Fruit fly (Drosophila melanogaster) whole organism, embryonic: ENCODE results near the gene Cyp4ac3.

ENCODE experiments used
- Atf3 ChIP-seq: fragments of 200-800 bp; sonication (Bioruptor generic); optimal IDR thresholded peaks from 3 replicates; lab custom pipeline; 2016; ENCODE audit warnings: missing biosample characterization, missing genetic modification characterization
- CG10209 ChIP-seq: fragments of 200-800 bp; sonication (Bioruptor generic); optimal IDR thresholded peaks from 3 replicates; lab custom pipeline; 2017; ENCODE audit warnings: missing biosample characterization, mild to moderate bottlenecking, missing genetic modification characterization, missing genetic modification reagents
- CG10321 ChIP-seq: fragments of 200-800 bp; sonication (Bioruptor generic); IDR thresholded peaks from 2 replicates; pipeline ENCODE4 v1.3.6; 2022; ENCODE audit warnings: missing biosample characterization, missing genetic modification characterization
- CG10654 ChIP-seq: fragments of 200-800 bp; sonication (Bioruptor generic); optimal IDR thresholded peaks from 2 replicates; lab custom pipeline; 2016; ENCODE audit warnings: missing biosample characterization, missing genetic modification characterization
- CG11085 ChIP-seq: fragments of 200-800 bp; sonication (Bioruptor generic); IDR thresholded peaks from 2 replicates; pipeline ENCODE4 v1.3.6; 2022; ENCODE audit warnings: missing biosample characterization, missing genetic modification characterization
- CG12104 ChIP-seq: fragments of 200-800 bp; sonication (Bioruptor generic); optimal IDR thresholded peaks from 3 replicates; lab custom pipeline; 2016; ENCODE audit warnings: missing biosample characterization, missing genetic modification characterization
- CG12219 ChIP-seq: fragments of 200-800 bp; sonication (Bioruptor generic); optimal IDR thresholded peaks from 3 replicates; lab custom pipeline; 2018; ENCODE audit warnings: missing biosample characterization, mild to moderate bottlenecking, missing genetic modification characterization
- CG15696 ChIP-seq: fragments of 200-800 bp; sonication (Bioruptor generic); optimal IDR thresholded peaks from 2 replicates; lab custom pipeline; 2019; ENCODE audit warnings: missing biosample characterization, mild to moderate bottlenecking, missing genetic modification characterization, moderate library complexity
- CG1602 ChIP-seq: fragments of 200-800 bp; sonication (Bioruptor generic); optimal IDR thresholded peaks from 3 replicates; lab custom pipeline; 2016; ENCODE audit warnings: missing biosample characterization, missing genetic modification characterization
- CG16863 ChIP-seq: fragments of 200-800 bp; sonication (Bioruptor generic); optimal IDR thresholded peaks from 3 replicates; lab custom pipeline; 2016; ENCODE audit warnings: missing biosample characterization, missing genetic modification characterization
- CG17612 ChIP-seq: fragments of 200-800 bp; sonication (Bioruptor generic); IDR thresholded peaks from 2 replicates; pipeline ENCODE4 v1.3.6; 2022; ENCODE audit warnings: missing biosample characterization, missing genetic modification characterization
- CG18262 ChIP-seq: fragments of 200-800 bp; optimal IDR thresholded peaks from 3 replicates; lab custom pipeline; 2019; ENCODE audit warnings: missing biosample characterization, mild to moderate bottlenecking, missing genetic modification characterization, moderate library complexity
- CG30403 ChIP-seq: fragments of 200-800 bp; sonication (Bioruptor generic); optimal IDR thresholded peaks from 3 replicates; lab custom pipeline; 2016; ENCODE audit warnings: missing biosample characterization, missing genetic modification characterization
- CG34376 ChIP-seq: fragments of 200-800 bp; sonication (Bioruptor generic); optimal IDR thresholded peaks from 2 replicates; lab custom pipeline; 2018; ENCODE audit warnings: missing biosample characterization, mild to moderate bottlenecking, missing genetic modification characterization
- CG3847 ChIP-seq: fragments of 200-800 bp; sonication (Bioruptor generic); IDR thresholded peaks from 2 replicates; pipeline ENCODE4 v1.3.6; 2022; ENCODE audit warnings: missing biosample characterization, missing genetic modification characterization
- CG4328 ChIP-seq: fragments of 200-800 bp; sonication (Bioruptor generic); optimal IDR thresholded peaks from 3 replicates; lab custom pipeline; 2017; ENCODE audit warnings: missing biosample characterization, missing genetic modification reagents, missing genetic modification characterization
- CG5180 ChIP-seq: fragments of 200-800 bp; sonication (Bioruptor generic); optimal IDR thresholded peaks from 3 replicates; lab custom pipeline; 2017; ENCODE audit warnings: missing biosample characterization, missing genetic modification characterization, mild to moderate bottlenecking, moderate library complexity, missing genetic modification reagents
- CG6765 ChIP-seq: fragments of 200-800 bp; sonication (Bioruptor generic); optimal IDR thresholded peaks from 3 replicates; lab custom pipeline; 2017; ENCODE audit warnings: missing biosample characterization, mild to moderate bottlenecking, missing genetic modification characterization
- CG7839 ChIP-seq: fragments of 200-800 bp; sonication (Bioruptor generic); optimal IDR thresholded peaks from 3 replicates; lab custom pipeline; 2018; ENCODE audit warnings: missing biosample characterization, mild to moderate bottlenecking, missing genetic modification characterization, moderate library complexity
- CG8359 ChIP-seq: fragments of 200-800 bp; sonication (Bioruptor generic); optimal IDR thresholded peaks from 2 replicates; lab custom pipeline; 2017; ENCODE audit warnings: missing biosample characterization, mild to moderate bottlenecking, missing genetic modification characterization, borderline replicate concordance
- Dfd ChIP-seq, 2 experiments: fragments of >200 bp; optimal IDR thresholded peaks; 2 replicates each; lab custom pipeline; 2017; ENCODE audit warnings: missing biosample characterization in 2 of 2, missing genetic modification characterization in 2 of 2
- Drgx ChIP-seq: fragments of 200-800 bp; sonication (Bioruptor generic); IDR thresholded peaks from 2 replicates; pipeline ENCODE4 v1.3.6; 2022; ENCODE audit warnings: missing biosample characterization, missing genetic modification characterization
- Ets97D ChIP-seq: fragments of 200-800 bp; sonication (Bioruptor generic); optimal IDR thresholded peaks from 3 replicates; lab custom pipeline; 2016; ENCODE audit warnings: missing biosample characterization, missing genetic modification characterization
- Fer1 ChIP-seq: fragments of 200-800 bp; sonication (Bioruptor generic); optimal IDR thresholded peaks from 2 replicates; lab custom pipeline; 2017; ENCODE audit warnings: missing biosample characterization, mild to moderate bottlenecking, missing genetic modification characterization
- HLH54F ChIP-seq: fragments of 200-800 bp; sonication (Bioruptor generic); optimal IDR thresholded peaks from 3 replicates; lab custom pipeline; 2016; ENCODE audit warnings: missing biosample characterization, missing genetic modification characterization
- Hr51 ChIP-seq, 2 experiments: fragments of 200-800 bp; sonication (Bioruptor generic); optimal IDR thresholded peaks; 2 replicates in 1 of 2; 3 replicates in 1 of 2; lab custom pipeline; 2016 to 2018; ENCODE audit warnings: missing biosample characterization in 2 of 2, missing genetic modification characterization in 2 of 2, mild to moderate bottlenecking in 1 of 2, moderate library complexity in 1 of 2
- Kr ChIP-seq: fragments of 200-800 bp; sonication (Bioruptor generic); optimal IDR thresholded peaks from 2 replicates; lab custom pipeline; 2017; ENCODE audit warnings: missing biosample characterization, mild to moderate bottlenecking, missing genetic modification characterization
- Oaz ChIP-seq: fragments of 200-800 bp; sonication (Bioruptor generic); IDR thresholded peaks from 2 replicates; pipeline ENCODE4 v1.3.6; 2022; ENCODE audit warnings: missing biosample characterization, missing genetic modification characterization
- Pdp1 ChIP-seq, 2 experiments: fragments of 200-800 bp; sonication (Bioruptor generic); optimal IDR thresholded peaks; 3 replicates each; lab custom pipeline; 2016; ENCODE audit warnings: missing biosample characterization in 2 of 2, missing genetic modification characterization in 2 of 2, mild to moderate bottlenecking in 1 of 2, moderate library complexity in 1 of 2
- Ptx1 ChIP-seq: fragments of 200-800 bp; sonication (Bioruptor generic); IDR thresholded peaks from 2 replicates; pipeline ENCODE4 v1.3.6; 2022; ENCODE audit warnings: missing biosample characterization, missing genetic modification characterization
- Spps ChIP-seq: fragments of 200-800 bp; sonication (Bioruptor generic); optimal IDR thresholded peaks from 2 replicates; lab custom pipeline; 2018; ENCODE audit warnings: missing biosample characterization, mild to moderate bottlenecking, missing genetic modification characterization
- Ssrp ChIP-seq: fragments of 200-800 bp; sonication (Bioruptor generic); optimal IDR thresholded peaks from 2 replicates; lab custom pipeline; 2018; ENCODE audit warnings: missing biosample characterization, mild to moderate bottlenecking, missing genetic modification characterization, moderate library complexity
- abd-A ChIP-seq: fragments of 200-800 bp; sonication (Bioruptor generic); optimal IDR thresholded peaks from 3 replicates; lab custom pipeline; 2019; ENCODE audit warnings: missing biosample characterization, mild to moderate bottlenecking, missing genetic modification characterization, moderate library complexity
- bsh ChIP-seq, 2 experiments: fragments of 200-800 bp; sonication (Bioruptor generic); optimal IDR thresholded peaks; 2 replicates each; lab custom pipeline; 2017 to 2018; ENCODE audit warnings: mild to moderate bottlenecking in 2 of 2, missing biosample characterization in 2 of 2, missing genetic modification characterization in 2 of 2, moderate library complexity in 1 of 2
- crc ChIP-seq: fragments of 200-800 bp; sonication (Bioruptor generic); optimal IDR thresholded peaks from 2 replicates; lab custom pipeline; 2016; ENCODE audit warnings: missing biosample characterization, missing genetic modification characterization
- danr ChIP-seq: fragments of 200-800 bp; sonication (Bioruptor generic); IDR thresholded peaks from 2 replicates; pipeline ENCODE4 v1.3.6; 2022; ENCODE audit warnings: missing biosample characterization, missing genetic modification characterization
- gem ChIP-seq: fragments of 200-800 bp; sonication (Bioruptor generic); optimal IDR thresholded peaks from 2 replicates; lab custom pipeline; 2019; ENCODE audit warnings: missing biosample characterization, mild to moderate bottlenecking, missing genetic modification characterization, moderate library complexity
- gro ChIP-seq: fragments of 200-800 bp; sonication (Bioruptor generic); optimal IDR thresholded peaks from 2 replicates; lab custom pipeline; 2016; ENCODE audit warnings: missing biosample characterization, missing genetic modification characterization
- inv ChIP-seq: fragments of 200-800 bp; sonication (Bioruptor generic); IDR thresholded peaks from 2 replicates; pipeline ENCODE4 v1.3.6; 2022; ENCODE audit warnings: missing biosample characterization, missing genetic modification characterization; ENCODE audit not compliant: partially characterized antibody
- kay ChIP-seq: fragments of 200-800 bp; sonication (Bioruptor generic); optimal IDR thresholded peaks from 2 replicates; lab custom pipeline; 2016; ENCODE audit warnings: missing biosample characterization, missing genetic modification characterization
- knrl ChIP-seq: fragments of 200-800 bp; sonication (Bioruptor generic); IDR thresholded peaks from 3 replicates; pipeline ENCODE4 v1.3.6; 2022; ENCODE audit warnings: missing biosample characterization, missing genetic modification characterization; ENCODE audit not compliant: partially characterized antibody
- nerfin-1 ChIP-seq: fragments of 200-800 bp; sonication (Bioruptor generic); optimal IDR thresholded peaks from 3 replicates; lab custom pipeline; 2019; ENCODE audit warnings: missing biosample characterization, mild to moderate bottlenecking, missing genetic modification characterization, moderate library complexity
- onecut ChIP-seq: fragments of 200-800 bp; sonication (Bioruptor generic); IDR thresholded peaks from 2 replicates; pipeline ENCODE4 v1.3.6; 2022; ENCODE audit warnings: missing biosample characterization, missing genetic modification characterization
- sc ChIP-seq, 3 experiments: fragments of >200 bp in 2 of 3; fragments of 200-800 bp in 1 of 3; sonication (Bioruptor generic) in 1 of 3; optimal IDR thresholded peaks; 2 replicates in 2 of 3; 3 replicates in 1 of 3; lab custom pipeline; 2017; ENCODE audit warnings: mild to moderate bottlenecking in 1 of 3, missing biosample characterization in 1 of 3, missing genetic modification characterization in 1 of 3, missing genetic modification reagents in 1 of 3
- sens ChIP-seq: fragments of 200-800 bp; sonication (Bioruptor generic); peaks from one replicate; lab custom pipeline; 2016; ENCODE audit warnings: missing biosample characterization, missing genetic modification characterization
- stwl ChIP-seq: fragments of 200-800 bp; sonication (Bioruptor generic); optimal IDR thresholded peaks from 3 replicates; lab custom pipeline; 2018; ENCODE audit warnings: missing biosample characterization, mild to moderate bottlenecking, missing genetic modification characterization, moderate library complexity
- tio ChIP-seq: fragments of 200-800 bp; sonication (Bioruptor generic); optimal IDR thresholded peaks from 2 replicates; lab custom pipeline; 2017; ENCODE audit warnings: missing biosample characterization, missing genetic modification characterization, inconsistent platforms
- trem ChIP-seq: fragments of 200-800 bp; optimal IDR thresholded peaks from 3 replicates; lab custom pipeline; 2019; ENCODE audit warnings: missing biosample characterization, mild to moderate bottlenecking, missing genetic modification characterization, moderate library complexity
- wek ChIP-seq: fragments of 200-800 bp; sonication (Bioruptor generic); optimal IDR thresholded peaks from 3 replicates; lab custom pipeline; 2018; ENCODE audit warnings: missing biosample characterization, mild to moderate bottlenecking, missing genetic modification characterization, moderate library complexity
- zen2 ChIP-seq: fragments of 200-800 bp; sonication (Bioruptor generic); IDR thresholded peaks from 3 replicates; pipeline ENCODE4 v1.3.6; 2022; ENCODE audit warnings: missing biosample characterization, missing genetic modification characterization; ENCODE audit not compliant: partially characterized antibody
- zf30C ChIP-seq: fragments of 200-800 bp; sonication (Bioruptor generic); optimal IDR thresholded peaks from 3 replicates; lab custom pipeline; 2018; ENCODE audit warnings: missing biosample characterization, mild to moderate bottlenecking, missing genetic modification characterization

The Cyp4ac3 gene

DNA sequence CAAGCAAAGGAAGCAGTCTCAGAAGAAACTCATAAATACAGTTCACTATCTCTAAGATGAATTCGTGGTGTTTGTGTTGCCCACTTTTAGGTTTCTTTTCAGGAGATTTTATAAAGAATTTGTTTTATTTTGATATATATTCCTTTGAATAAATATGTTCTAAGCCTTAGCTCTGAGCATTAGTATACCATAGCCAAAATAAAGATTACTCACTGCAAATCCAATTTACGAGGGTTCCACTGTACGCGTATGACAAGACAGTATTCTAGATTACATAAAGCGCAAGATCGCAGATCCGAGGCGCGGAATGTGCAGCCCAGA, 24.3 kb downstream of the Cyp4ac3 start (continued):
- no peak for TF ChIP-seq stwl (tag; lab: Kevin White, UChicago)
- TF ChIP-seq CG11085: no peak
- TF ChIP-seq zen2 (GFP tag; lab: Robert Waterston, UW): no peak
- no peak for TF ChIP-seq Kr (GFP tag; lab: Kevin White, UChicago)
- TF ChIP-seq Hr51 (GFP tag; optimal IDR thresholded peaks at IDR 0.05; lab: Kevin White, UChicago): no peak
- peak; percentile 24 for TF ChIP-seq Ssrp (tag; lab: Kevin White, UChicago)
- no peak for TF ChIP-seq CG34376 (GFP tag; lab: Kevin White, UChicago)
- no peak for TF ChIP-seq CG12219
- no peak for TF ChIP-seq crc (GFP tag; lab: Kevin White, UChicago)
- no peak for TF ChIP-seq CG10321 (GFP tag; lab: Robert Waterston, UW)
- TF ChIP-seq CG5180: no peak
- TF ChIP-seq Ptx1 (GFP tag; lab: Robert Waterston, UW): 0 out of 2 replicates have a peak, but pooled peaks have one; percentile 8
- TF ChIP-seq zf30C (GFP tag; lab: Kevin White, UChicago): no peak
- TF ChIP-seq trem (tag; lab: Kevin White, UChicago): no peak
- TF ChIP-seq sc (optimal IDR thresholded peaks at IDR 0.05; lab: Kevin White, UChicago): no peak
- TF ChIP-seq sc (GFP tag; optimal IDR thresholded peaks at IDR 0.05; lab: Kevin White, UChicago): no peak
- no peak for TF ChIP-seq abd-A (tag; lab: Kevin White, UChicago)
- TF ChIP-seq gem (tag; lab: Kevin White, UChicago): peak; percentile 25
- no peak for TF ChIP-seq Fer1 (GFP tag; lab: Kevin White, UChicago)
- TF ChIP-seq Pdp1 (GFP tag; optimal IDR thresholded peaks at IDR 0.05; lab: Kevin White, UChicago): no peak
- TF ChIP-seq wek (GFP tag; lab: Kevin White, UChicago): no peak
- TF ChIP-seq Spps (tag; lab: Kevin White, UChicago): no peak
- no peak for TF ChIP-seq knrl (GFP tag; lab: Robert Waterston, UW)
- TF ChIP-seq Oaz (GFP tag; lab: Robert Waterston, UW): no peak
- no peak for TF ChIP-seq tio (GFP tag; lab: Kevin White, UChicago)
- peak; percentile 69 for TF ChIP-seq Drgx
- no peak for TF ChIP-seq gro (GFP tag; lab: Kevin White, UChicago)
- no peak for TF ChIP-seq CG30403 (GFP tag; lab: Kevin White, UChicago)
- no peak for TF ChIP-seq CG4328
- TF ChIP-seq CG16863 (GFP tag; lab: Kevin White, UChicago): no peak
- TF ChIP-seq sens (GFP tag; lab: Kevin White, UChicago): peak; percentile 7
- no peak for TF ChIP-seq CG6765 (GFP tag; lab: Kevin White, UChicago)
- TF ChIP-seq CG10209 (GFP tag; lab: Kevin White, UChicago): no peak
- TF ChIP-seq nerfin-1 (tag; lab: Kevin White, UChicago): no peak
- no peak for TF ChIP-seq CG18262 (tag; lab: Kevin White, UChicago)
- TF ChIP-seq HLH54F: no peak
- no peak for TF ChIP-seq CG3847 (GFP tag; lab: Robert Waterston, UW)
- no peak for TF ChIP-seq CG8359 (GFP tag; lab: Kevin White, UChicago)
- TF ChIP-seq danr: no peak
- no peak for TF ChIP-seq Dfd (GFP tag; optimal IDR thresholded peaks at IDR 0.05; lab: Kevin White, UChicago)
- no peak for TF ChIP-seq inv
- TF ChIP-seq CG12104 (GFP tag; lab: Kevin White, UChicago): no peak
- TF ChIP-seq CG17612: no peak
- TF ChIP-seq CG1602: no peak
- no peak for TF ChIP-seq Ets97D (GFP tag; lab: Kevin White, UChicago)
- TF ChIP-seq bsh (GFP tag; optimal IDR thresholded peaks at IDR 0.05; lab: Kevin White, UChicago): peak; percentile 34 to 52
- no peak for TF ChIP-seq kay (GFP tag; lab: Kevin White, UChicago)
- no peak for TF ChIP-seq Atf3 (GFP tag; lab: Kevin White, UChicago)
- TF ChIP-seq CG10654 (GFP tag; lab: Kevin White, UChicago): no peak
- TF ChIP-seq CG7839 (tag; lab: Kevin White, UChicago): peak; percentile 1
- no peak for TF ChIP-seq onecut (GFP tag; lab: Robert Waterston, UW)
- no peak for TF ChIP-seq CG15696 (tag; lab: Kevin White, UChicago)
